Worm (Caenorhabditis elegans) whole organism, midembryonic: Measurements from ENCODE around the gene bre-3.

Experiments
- cog-1 ChIP-seq: sonication (generic microtip); optimal IDR thresholded peaks from 2 replicates; lab custom pipeline; 2016; ENCODE audit warnings: missing genetic modification characterization, missing compliant biosample characterization
- flt-1 ChIP-seq: fragments of 200-800 bp; sonication (Bioruptor generic); IDR thresholded peaks from 2 replicates; pipeline ENCODE4 v1.3.6; 2022; ENCODE audit warnings: missing genetic modification characterization, missing compliant biosample characterization
- med-1 ChIP-seq: sonication (generic microtip); optimal IDR thresholded peaks from 2 replicates; lab custom pipeline; 2017; ENCODE audit warnings: missing genetic modification characterization, mild to moderate bottlenecking, missing compliant biosample characterization, antibody characterized with exemption, missing genetic modification reagents; ENCODE audit not compliant: insufficient read depth
- ref-1 ChIP-seq: fragments of 200-800 bp; sonication (Bioruptor generic); conservative IDR thresholded peaks from 2 replicates; pipeline ENCODE4 v1.3.6; 2022; ENCODE audit warnings: missing genetic modification reagents, missing genetic modification characterization, missing compliant biosample characterization
- tab-1 ChIP-seq: fragments of 200-800 bp; sonication (Bioruptor generic); IDR thresholded peaks from 2 replicates; pipeline ENCODE4 v1.3.6; 2022; ENCODE audit warnings: missing genetic modification characterization, missing compliant biosample characterization
- ztf-29 ChIP-seq: fragments of 200-800 bp; sonication (Bioruptor generic); IDR thresholded peaks from 2 replicates; pipeline ENCODE4 v1.3.6; 2022; ENCODE audit warnings: missing genetic modification reagents, missing genetic modification characterization, missing compliant biosample characterization

- TF ChIP-seq flt-1 (peak; percentile 49), cog-1 (tag; lab: Kevin White, UChicago) (no peak), ref-1 (GFP tag; lab: Robert Waterston, UW) (no peak), ztf-29 (GFP tag; lab: Robert Waterston, UW) (no peak), med-1 (GFP tag; lab: Kevin White, UChicago) (no peak), tab-1 (GFP tag; lab: Robert Waterston, UW) (no peak)
These were observed 38.3 kb upstream of the bre-3 start, which contains the start of gene mrps-23 for ce11 chrIII:9523581-9523980.
